Worm (Caenorhabditis elegans): Measurements from ENCODE around the gene C05G5.5.

The C05G5.5 gene

ce11 chrX:14736220-14736619, 24.7 kb downstream of the C05G5.5 start:
- no peak for TF ChIP-seq nhr-179 (tag; optimal IDR thresholded peaks at IDR 0.05)
- no peak for TF ChIP-seq snpc-4 (GFP tag; optimal IDR thresholded peaks at IDR 0.05)
- TF ChIP-seq snpc-4 (tag; optimal IDR thresholded peaks at IDR 0.05), result peak in 2 of 4 experiments; percentile 58 to 81

DNA sequence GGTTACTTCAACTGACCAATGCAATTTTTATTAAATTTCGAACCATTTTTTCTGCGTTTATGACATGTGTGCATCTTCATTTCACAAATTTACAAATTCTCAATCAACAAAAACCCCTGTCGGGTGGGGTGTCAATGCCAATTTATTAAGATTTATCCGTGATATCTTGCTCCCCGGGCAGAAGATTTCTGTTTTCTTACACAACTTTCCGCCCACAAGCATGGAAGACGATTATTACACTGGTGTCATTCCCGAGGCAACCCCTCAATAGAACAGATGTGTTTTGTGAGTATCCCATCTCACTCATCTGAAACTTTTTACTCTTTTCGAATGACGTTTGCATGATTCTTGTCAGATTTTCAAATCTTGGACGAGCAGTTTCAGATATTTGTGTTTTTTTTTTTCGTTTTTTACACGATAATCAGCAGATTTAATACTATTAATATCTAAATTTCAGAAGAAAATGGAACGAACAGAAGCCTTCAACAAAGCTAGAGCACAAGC, 29.0 kb downstream of the C05G5.5 start, which contains the start of gene F33C8.4:
TSS of gene F33C8.4 (plus strand) at position 454 of the 504 bp plus-strand sequence.
- TF ChIP-seq die-1 (tag; optimal IDR thresholded peaks at IDR 0.05) (no peak), mes-4 (tag; optimal IDR thresholded peaks at IDR 0.05) (no peak), ztf-3 (GFP tag; optimal IDR thresholded peaks at IDR 0.05) (no peak), rcor-1 (GFP tag; IDR thresholded peaks at IDR 0.05) (no peak), attf-6 (GFP tag; IDR thresholded peaks at IDR 0.05) (no peak), F57A8.1 (GFP tag; optimal IDR thresholded peaks at IDR 0.05) (no peak), Y95B8A.8 (GFP tag; IDR thresholded peaks at IDR 0.05) (no peak), sptf-2 (GFP tag; optimal IDR thresholded peaks at IDR 0.05) (no peak), dpff-1 (tag; optimal IDR thresholded peaks at IDR 0.05) (no peak), cebp-1 (GFP tag; IDR thresholded peaks at IDR 0.05) (no peak), cebp-1 (tag; optimal IDR thresholded peaks at IDR 0.05) (no peak), F23B12.7 (tag; optimal IDR thresholded peaks at IDR 0.05; ENCODE audit: insufficient read depth) (no peak)

DNA sequence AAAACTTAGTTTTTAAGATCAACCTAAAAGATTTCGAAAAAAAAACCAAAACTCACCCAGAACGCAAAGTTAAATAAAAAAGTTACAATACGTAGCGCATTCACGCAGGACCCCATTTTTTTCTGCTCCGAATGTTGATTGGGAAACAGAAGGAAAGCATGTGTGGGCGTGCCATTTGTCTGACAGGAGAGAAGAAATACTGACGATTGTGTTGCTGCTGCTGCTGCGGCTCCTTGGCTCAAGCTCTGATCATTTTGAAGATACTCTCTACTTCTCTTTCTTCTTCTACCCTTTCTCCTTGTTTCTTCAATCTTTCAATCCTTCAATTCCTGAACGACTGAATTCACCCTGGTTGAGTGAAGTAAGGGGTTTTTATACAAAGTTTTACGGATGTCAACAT, 31.6 kb downstream of the C05G5.5 start, which contains the start of gene tsp-8:
TSS of gene tsp-8 (minus strand) at position 185 of the 400 bp plus-strand sequence.
- TF ChIP-seq hmg-1.2 (GFP tag; IDR thresholded peaks at IDR 0.05) (no peak), ets-4 (GFP tag; optimal IDR thresholded peaks at IDR 0.05) (no peak), bed-2 (GFP tag; IDR thresholded peaks at IDR 0.05) (no peak), C17E4.6 (GFP tag; IDR thresholded peaks at IDR 0.05) (no peak), dpl-1 (GFP tag; optimal IDR thresholded peaks at IDR 0.05) (no peak), Y95B8A.8 (GFP tag; IDR thresholded peaks at IDR 0.05) (no peak), B0261.1 (tag; optimal IDR thresholded peaks at IDR 0.05) (no peak), dox-1 (GFP tag; IDR thresholded peaks at IDR 0.05) (no peak), madf-8 (GFP tag; conservative IDR thresholded peaks at IDR 0.05) (no peak), mcd-1 (GFP tag; IDR thresholded peaks at IDR 0.05) (no peak), ztf-3 (GFP tag; optimal IDR thresholded peaks at IDR 0.05) (no peak), hlh-26 (GFP tag; conservative IDR thresholded peaks at IDR 0.05) (no peak), Y56A3A.18 (GFP tag; IDR thresholded peaks at IDR 0.05) (no peak), pha-4 (tag; optimal IDR thresholded peaks at IDR 0.05) (no peak)

DNA sequence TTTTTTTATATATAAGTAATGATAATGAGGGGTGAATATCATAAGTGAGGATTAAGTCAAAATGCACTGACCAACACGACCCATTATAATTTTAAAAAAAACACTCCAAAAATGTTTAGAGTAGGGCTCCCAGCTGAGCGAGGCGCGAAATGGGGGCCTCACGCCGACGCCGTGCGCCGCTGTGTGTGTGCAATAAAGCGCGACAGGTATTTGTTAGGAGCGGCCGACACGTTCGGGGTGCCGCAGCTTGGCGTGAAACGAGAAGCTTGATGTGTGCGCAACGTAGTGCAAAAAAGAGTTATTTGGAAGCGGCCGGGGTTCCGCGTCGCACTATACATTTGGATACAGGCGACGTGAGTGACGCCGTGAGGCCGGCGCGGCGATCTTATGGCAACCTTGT, 36.0 kb downstream of the C05G5.5 start:
- TF ChIP-seq attf-5 (GFP tag; optimal IDR thresholded peaks at IDR 0.05), result no peak
- no peak for TF ChIP-seq unc-62 (GFP tag; optimal IDR thresholded peaks at IDR 0.05)
- no peak for TF ChIP-seq madf-8 (GFP tag; conservative IDR thresholded peaks at IDR 0.05)
- TF ChIP-seq nfyb-1 (GFP tag; IDR thresholded peaks at IDR 0.05), result no peak
- TF ChIP-seq rpc-1 (optimal IDR thresholded peaks at IDR 0.05), result no peak
- no peak for TF ChIP-seq rpc-1 (tag; optimal IDR thresholded peaks at IDR 0.05)
- 0 out of 2 replicates have a peak, but pooled peaks have one; percentile 43 for TF ChIP-seq K11D2.4 (GFP tag; IDR thresholded peaks at IDR 0.05)
- TF ChIP-seq zfh-2 (GFP tag; conservative IDR thresholded peaks at IDR 0.05), result peak; percentile 77
- no peak for TF ChIP-seq ztf-22 (GFP tag; optimal IDR thresholded peaks at IDR 0.05)
- TF ChIP-seq ccch-3 (GFP tag; optimal IDR thresholded peaks at IDR 0.05), result no peak
- TF ChIP-seq aptf-2 (GFP tag; conservative IDR thresholded peaks at IDR 0.05), result no peak
- TF ChIP-seq Y95B8A.8 (GFP tag; IDR thresholded peaks at IDR 0.05), result no peak
- no peak for TF ChIP-seq lin-26 (GFP tag; IDR thresholded peaks at IDR 0.05)
- TF ChIP-seq ZK185.1 (tag; optimal IDR thresholded peaks at IDR 0.05; ENCODE audit: poor library complexity, severe bottlenecking), result no peak
